Worm (Caenorhabditis elegans) whole organism, L4 larva: ENCODE data around the gene wrt-3.

Source experiments
- F10B5.3 ChIP-seq: sonication (generic microtip); optimal IDR thresholded peaks from 2 replicates; lab custom pipeline; 2016; ENCODE audit warnings: mild to moderate bottlenecking, missing genetic modification characterization, missing compliant biosample characterization
- F37D6.2 ChIP-seq: sonication (generic microtip); optimal IDR thresholded peaks from 2 replicates; lab custom pipeline; 2016; ENCODE audit warnings: mild to moderate bottlenecking, missing genetic modification characterization, missing compliant biosample characterization
- F49E8.2 ChIP-seq: sonication (generic microtip); optimal IDR thresholded peaks from 2 replicates; lab custom pipeline; 2016; ENCODE audit warnings: missing compliant biosample characterization, mild to moderate bottlenecking, missing genetic modification characterization, borderline replicate concordance
- R02D3.7 ChIP-seq: fragments of 150-350 bp; sonication (generic microtip); optimal IDR thresholded peaks from 3 replicates; lab custom pipeline; 2014; ENCODE audit warnings: missing biosample characterization, missing genetic modification characterization
- T20F7.1 ChIP-seq: fragments of 200-800 bp; sonication (Bioruptor generic); optimal IDR thresholded peaks from 2 replicates; lab custom pipeline; 2018; ENCODE audit warnings: mild to moderate bottlenecking, missing genetic modification characterization, missing compliant biosample characterization
- Y105C5A.15 ChIP-seq: fragments of 200-800 bp; sonication (Bioruptor generic); IDR thresholded peaks from 2 replicates; pipeline ENCODE4 v1.3.6; 2022; ENCODE audit warnings: missing genetic modification characterization, missing compliant biosample characterization
- Y75B8A.6 ChIP-seq: fragments of 200-800 bp; sonication (Bioruptor generic); IDR thresholded peaks from 2 replicates; pipeline ENCODE4 v1.3.6; 2022; ENCODE audit warnings: missing genetic modification reagents, missing genetic modification characterization, missing compliant biosample characterization
- aha-1 ChIP-seq: fragments of 150-350 bp; peaks from one replicate; lab custom pipeline; 2014; ENCODE audit warnings: missing biosample characterization, missing genetic modification characterization
- ceh-20 ChIP-seq: fragments of 200-800 bp; sonication (Bioruptor generic); IDR thresholded peaks from 2 replicates; pipeline ENCODE4 v1.3.6; 2022; ENCODE audit warnings: missing genetic modification reagents, missing genetic modification characterization, missing compliant biosample characterization
- ceh-28 ChIP-seq: fragments of 150-350 bp; optimal IDR thresholded peaks from 2 replicates; lab custom pipeline; 2014; ENCODE audit warnings: missing biosample characterization, missing genetic modification reagents, missing genetic modification characterization
- ceh-32 ChIP-seq: sonication (generic microtip); optimal IDR thresholded peaks from 2 replicates; lab custom pipeline; 2016; ENCODE audit warnings: mild to moderate bottlenecking, missing genetic modification characterization, missing compliant biosample characterization; ENCODE audit not compliant: poor library complexity
- ceh-44 ChIP-seq: fragments of 200-800 bp; sonication (Bioruptor generic); IDR thresholded peaks from 2 replicates; pipeline ENCODE4 v1.3.6; 2022; ENCODE audit warnings: missing genetic modification reagents, missing genetic modification characterization, missing compliant biosample characterization
- ceh-62 ChIP-seq: sonication (generic microtip); optimal IDR thresholded peaks from 2 replicates; lab custom pipeline; 2017; ENCODE audit warnings: missing biosample characterization, missing genetic modification characterization
- daf-12 ChIP-seq: fragments of 150-350 bp; optimal IDR thresholded peaks from 2 replicates; lab custom pipeline; 2014; ENCODE audit warnings: missing biosample characterization, missing genetic modification reagents, missing genetic modification characterization
- daf-16 ChIP-seq, 3 experiments: sonication (generic microtip); optimal IDR thresholded peaks; 2 replicates each; lab custom pipeline; 2016 to 2017; ENCODE audit warnings: missing genetic modification characterization in 3 of 3, missing genetic modification reagents in 3 of 3, mild to moderate bottlenecking in 2 of 3, missing compliant biosample characterization in 2 of 3, missing biosample characterization in 1 of 3, moderate library complexity in 1 of 3
- daf-8 ChIP-seq: fragments of 200-800 bp; sonication (Bioruptor generic); IDR thresholded peaks from 2 replicates; pipeline ENCODE4 v1.3.6; 2022; ENCODE audit warnings: missing genetic modification characterization, missing compliant biosample characterization
- dmd-9 ChIP-seq: fragments of 200-800 bp; sonication (Bioruptor generic); IDR thresholded peaks from 2 replicates; pipeline ENCODE4 v1.3.6; 2022; ENCODE audit warnings: missing genetic modification reagents, missing genetic modification characterization, missing compliant biosample characterization
- dpl-1 ChIP-seq: fragments of 150-350 bp; optimal IDR thresholded peaks from 2 replicates; lab custom pipeline; 2014; ENCODE audit warnings: missing biosample characterization, missing genetic modification reagents, missing genetic modification characterization
- duxl-1 ChIP-seq: sonication (generic microtip); optimal IDR thresholded peaks from 2 replicates; lab custom pipeline; 2016; ENCODE audit warnings: mild to moderate bottlenecking, missing genetic modification characterization, moderate library complexity, missing compliant biosample characterization; ENCODE audit not compliant: poor library complexity
- dve-1 ChIP-seq: sonication (generic microtip); optimal IDR thresholded peaks from 2 replicates; lab custom pipeline; 2017; ENCODE audit warnings: antibody characterized with exemption, mild to moderate bottlenecking, missing genetic modification characterization, missing compliant biosample characterization; ENCODE audit not compliant: insufficient read depth
- egl-43 ChIP-seq: fragments of 200-800 bp; sonication (Bioruptor generic); IDR thresholded peaks from 2 replicates; pipeline ENCODE4 v1.3.6; 2022; ENCODE audit warnings: missing genetic modification reagents, missing genetic modification characterization, missing compliant biosample characterization
- gei-8 ChIP-seq: fragments of 200-800 bp; sonication (Bioruptor generic); optimal IDR thresholded peaks from 2 replicates; lab custom pipeline; 2018; ENCODE audit warnings: mild to moderate bottlenecking, missing genetic modification characterization, missing compliant biosample characterization
- hif-1 ChIP-seq, 2 experiments: sonication (generic microtip); optimal IDR thresholded peaks; 2 replicates each; lab custom pipeline; 2016 to 2017; ENCODE audit warnings: missing compliant biosample characterization in 2 of 2, missing genetic modification characterization in 2 of 2, missing genetic modification reagents in 2 of 2, missing genotype in 2 of 2, mild to moderate bottlenecking in 1 of 2
- hlh-30 ChIP-seq: sonication (generic microtip); optimal IDR thresholded peaks from 2 replicates; lab custom pipeline; 2017; ENCODE audit warnings: antibody characterized with exemption, mild to moderate bottlenecking, missing genetic modification characterization, missing compliant biosample characterization; ENCODE audit not compliant: insufficient read depth
- lsy-2 ChIP-seq, 2 experiments: fragments of 150-350 bp in 1 of 2; sonication (generic microtip) in 1 of 2; optimal IDR thresholded peaks; 2 replicates each; lab custom pipeline; 2014 to 2017; ENCODE audit warnings: missing biosample characterization in 2 of 2, missing genetic modification characterization in 2 of 2
- madf-9 ChIP-seq: fragments of 200-800 bp; sonication (Bioruptor generic); conservative IDR thresholded peaks from 2 replicates; pipeline ENCODE4 v1.3.6; 2022; ENCODE audit warnings: missing genetic modification reagents, missing genetic modification characterization, missing compliant biosample characterization
- mep-1 ChIP-seq: fragments of 150-350 bp; sonication (generic microtip); optimal IDR thresholded peaks from 3 replicates; lab custom pipeline; 2014; ENCODE audit warnings: missing biosample characterization, missing genetic modification characterization
- mes-2 ChIP-seq: sonication (generic microtip); optimal IDR thresholded peaks from 2 replicates; lab custom pipeline; 2016; ENCODE audit warnings: missing genotype, mild to moderate bottlenecking, missing genetic modification characterization, missing compliant biosample characterization; ENCODE audit not compliant: poor library complexity, severe bottlenecking
- mxl-2 ChIP-seq: fragments of 200-800 bp; sonication (Bioruptor generic); conservative IDR thresholded peaks from 2 replicates; pipeline ENCODE4 v1.3.6; 2022; ENCODE audit warnings: missing genetic modification reagents, missing genetic modification characterization, missing compliant biosample characterization
- mxl-3 ChIP-seq: fragments of 200-800 bp; sonication (Bioruptor generic); optimal IDR thresholded peaks from 2 replicates; lab custom pipeline; 2018; ENCODE audit warnings: mild to moderate bottlenecking, missing genetic modification characterization, missing compliant biosample characterization
- nhr-10 ChIP-seq: fragments of 150-350 bp; optimal IDR thresholded peaks from 2 replicates; lab custom pipeline; 2014; ENCODE audit warnings: missing biosample characterization, missing genetic modification characterization
- nhr-25 ChIP-seq: sonication (generic microtip); optimal IDR thresholded peaks from 2 replicates; lab custom pipeline; 2017; ENCODE audit warnings: missing genetic modification characterization, mild to moderate bottlenecking, missing compliant biosample characterization, antibody characterized with exemption, moderate library complexity, borderline replicate concordance; ENCODE audit not compliant: insufficient read depth
- nhr-28 ChIP-seq: fragments of 150-350 bp; optimal IDR thresholded peaks from 2 replicates; lab custom pipeline; 2014; ENCODE audit warnings: missing biosample characterization, missing genetic modification characterization
- nhr-48 ChIP-seq: sonication (generic microtip); optimal IDR thresholded peaks from 2 replicates; lab custom pipeline; 2016; ENCODE audit warnings: mild to moderate bottlenecking, missing genetic modification characterization, missing compliant biosample characterization
- nhr-77 ChIP-seq: fragments of 150-350 bp; optimal IDR thresholded peaks from 2 replicates; lab custom pipeline; 2014; ENCODE audit warnings: missing biosample characterization, missing genetic modification characterization
- pha-4 ChIP-seq, 2 experiments: fragments of 150-350 bp in 1 of 2; fragments of 200-800 bp in 1 of 2; sonication (Bioruptor generic) in 1 of 2; IDR thresholded peaks in 1 of 2; optimal IDR thresholded peaks in 1 of 2; 2 replicates each; pipeline versions ENCODE4 v1.3.6 to Lab custom; 2014 to 2022; ENCODE audit warnings: missing genetic modification characterization in 2 of 2, missing genetic modification reagents in 2 of 2, missing biosample characterization in 1 of 2, missing compliant biosample characterization in 1 of 2
- saeg-2 ChIP-seq: fragments of 200-800 bp; sonication (Bioruptor generic); IDR thresholded peaks from 2 replicates; pipeline ENCODE4 v1.3.6; 2022; ENCODE audit warnings: missing genetic modification reagents, missing genetic modification characterization, missing compliant biosample characterization
- sdz-12 ChIP-seq: fragments of 200-800 bp; sonication (Bioruptor generic); optimal IDR thresholded peaks from 2 replicates; lab custom pipeline; 2018; ENCODE audit warnings: mild to moderate bottlenecking, missing genetic modification characterization, missing compliant biosample characterization
- skn-1 ChIP-seq: fragments of 150-350 bp; optimal IDR thresholded peaks from 2 replicates; lab custom pipeline; 2014; ENCODE audit warnings: missing biosample characterization, missing genetic modification characterization
- snpc-4 ChIP-seq: fragments of 150-350 bp; optimal IDR thresholded peaks from 2 replicates; lab custom pipeline; 2014; ENCODE audit warnings: missing biosample characterization, missing genetic modification characterization
- spr-3 ChIP-seq: fragments of 200-800 bp; sonication (Bioruptor generic); optimal IDR thresholded peaks from 2 replicates; lab custom pipeline; 2018; ENCODE audit warnings: mild to moderate bottlenecking, missing genetic modification characterization, missing compliant biosample characterization
- tag-97 ChIP-seq: fragments of 200-800 bp; sonication (Bioruptor generic); IDR thresholded peaks from 2 replicates; pipeline ENCODE4 v1.3.6; 2022; ENCODE audit warnings: missing genetic modification characterization, missing compliant biosample characterization
- unc-39 ChIP-seq: sonication (generic microtip); optimal IDR thresholded peaks from 2 replicates; lab custom pipeline; 2017; ENCODE audit warnings: missing biosample characterization, missing genetic modification characterization
- zfp-2 ChIP-seq: sonication (generic microtip); optimal IDR thresholded peaks from 2 replicates; lab custom pipeline; 2016; ENCODE audit warnings: mild to moderate bottlenecking, missing genetic modification characterization, missing compliant biosample characterization
- zip-2 ChIP-seq: fragments of 150-350 bp; optimal IDR thresholded peaks from 2 replicates; lab custom pipeline; 2014; ENCODE audit warnings: missing biosample characterization, missing genetic modification characterization
- ztf-7 ChIP-seq: fragments of 150-350 bp; optimal IDR thresholded peaks from 2 replicates; lab custom pipeline; 2014; ENCODE audit warnings: missing biosample characterization, missing genetic modification characterization

Gene wrt-3

DNA sequence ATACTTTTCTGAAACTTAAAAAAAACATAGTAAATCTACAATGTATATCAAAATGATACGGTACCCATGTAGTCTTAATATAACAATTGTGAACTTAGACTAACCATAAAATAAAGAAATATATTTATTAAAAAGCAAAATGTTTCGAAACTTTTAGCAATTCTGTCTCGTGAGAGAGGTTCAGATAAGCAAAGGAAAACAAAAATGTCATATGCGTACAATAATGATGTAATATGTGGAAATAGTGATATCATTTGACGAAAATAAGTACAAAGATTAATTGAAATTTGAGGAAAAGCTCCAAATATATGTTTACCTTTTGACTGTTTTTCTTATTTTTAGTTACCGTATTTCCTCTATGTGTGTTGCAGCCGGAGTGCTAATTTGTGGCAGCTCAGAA is 36.9 kb upstream of the wrt-3 start:
- TF ChIP-seq hif-1 (tag; optimal IDR thresholded peaks at IDR 0.05; lab: Kevin White, UChicago): peak in 1 of 2 experiments; percentile 40
- TF ChIP-seq zip-2: peak; percentile 76
- TF ChIP-seq dve-1: peak; percentile 40
- TF ChIP-seq daf-16 (GFP tag; optimal IDR thresholded peaks at IDR 0.05; lab: Kevin White, UChicago): no peak
- peak; percentile 72 for TF ChIP-seq daf-16 (tag; optimal IDR thresholded peaks at IDR 0.05; lab: Kevin White, UChicago)
- peak; percentile 94 for TF ChIP-seq ztf-7 (tag; lab: Kevin White, UChicago)
- TF ChIP-seq egl-43 (GFP tag; lab: Robert Waterston, UW): no peak
- no peak for TF ChIP-seq tag-97 (GFP tag; lab: Robert Waterston, UW)
- TF ChIP-seq nhr-28: peak; percentile 14
- TF ChIP-seq nhr-77 (tag; lab: Kevin White, UChicago): peak; percentile 15
- TF ChIP-seq mep-1 (tag; lab: Kevin White, UChicago): peak; percentile 3
- peak in 1 of 2 experiments; percentile 25 for TF ChIP-seq lsy-2 (tag; optimal IDR thresholded peaks at IDR 0.05; lab: Kevin White, UChicago)
- no peak for TF ChIP-seq aha-1
- peak; percentile 55 for TF ChIP-seq T20F7.1
- peak; percentile 10 for TF ChIP-seq hlh-30 (tag; lab: Kevin White, UChicago)

- TF ChIP-seq daf-16 (GFP tag; optimal IDR thresholded peaks at IDR 0.05; lab: Kevin White, UChicago) (no peak), daf-16 (tag; optimal IDR thresholded peaks at IDR 0.05; lab: Kevin White, UChicago) (peak; percentile 78), saeg-2 (GFP tag; lab: Robert Waterston, UW) (no peak), gei-8 (GFP tag; lab: Kevin White, UChicago) (no peak), pha-4 (GFP tag; IDR thresholded peaks at IDR 0.05; lab: Robert Waterston, UW) (0 out of 2 replicates have a peak, but pooled peaks have one; percentile 35), pha-4 (tag; optimal IDR thresholded peaks at IDR 0.05; lab: Kevin White, UChicago) (no peak), nhr-10 (tag; lab: Kevin White, UChicago) (no peak), Y105C5A.15 (GFP tag; lab: Robert Waterston, UW) (no peak), dmd-9 (GFP tag; lab: Robert Waterston, UW) (no peak), nhr-25 (tag; lab: Kevin White, UChicago) (no peak), duxl-1 (tag; lab: Kevin White, UChicago) (peak; percentile 46), Y75B8A.6 (GFP tag; lab: Robert Waterston, UW) (no peak), mep-1 (tag; lab: Kevin White, UChicago) (peak; percentile 28), ceh-44 (GFP tag; lab: Robert Waterston, UW) (no peak), mxl-3 (peak; percentile 74), daf-8 (no peak), tag-97 (GFP tag; lab: Robert Waterston, UW) (no peak), mxl-2 (GFP tag; lab: Robert Waterston, UW) (no peak), R02D3.7 (tag; lab: Kevin White, UChicago) (no peak), F37D6.2 (no peak), nhr-48 (tag; lab: Kevin White, UChicago) (peak; percentile 83), dve-1 (peak; percentile 70), ceh-32 (tag; lab: Kevin White, UChicago) (no peak), snpc-4 (peak; percentile 67), skn-1 (no peak), daf-12 (no peak), ceh-28 (tag; lab: Kevin White, UChicago) (no peak), T20F7.1 (peak; percentile 22), ceh-20 (GFP tag; lab: Robert Waterston, UW) (no peak), unc-39 (tag; lab: Kevin White, UChicago) (no peak), lsy-2 (tag; optimal IDR thresholded peaks at IDR 0.05; lab: Kevin White, UChicago) (peak in 1 of 2 experiments; percentile 51), F49E8.2 (tag; lab: Kevin White, UChicago) (no peak), zfp-2 (no peak), dpl-1 (GFP tag; lab: Kevin White, UChicago) (peak; percentile 22), madf-9 (GFP tag; lab: Robert Waterston, UW) (no peak), aha-1 (peak; percentile 94), sdz-12 (GFP tag; lab: Kevin White, UChicago) (no peak), spr-3 (no peak), F10B5.3 (tag; lab: Kevin White, UChicago) (no peak), mes-2 (tag; lab: Kevin White, UChicago) (peak; percentile 45), ceh-62 (tag; lab: Kevin White, UChicago) (no peak), hif-1 (tag; optimal IDR thresholded peaks at IDR 0.05; lab: Kevin White, UChicago) (peak; percentile 19 to 20)
Measured at ce11 chrIV:9513360-9513777, 36.1 kb upstream of the wrt-3 start.
